Worm (Caenorhabditis elegans) whole organism, young adult: Measurements from ENCODE around the gene twk-45.

Experiments used
- B0261.1 ChIP-seq: sonication (generic microtip); optimal IDR thresholded peaks from 2 replicates; lab custom pipeline; 2016; ENCODE audit warnings: mild to moderate bottlenecking, missing genetic modification characterization, moderate library complexity, missing compliant biosample characterization
- B0336.3 ChIP-seq: fragments of 200-800 bp; sonication (Bioruptor generic); IDR thresholded peaks from 2 replicates; pipeline ENCODE4 v1.3.6; 2022; ENCODE audit warnings: missing genetic modification characterization, missing compliant biosample characterization
- C17E4.6 ChIP-seq: fragments of 200-800 bp; sonication (Bioruptor generic); IDR thresholded peaks from 2 replicates; pipeline ENCODE4 v1.3.6; 2022; ENCODE audit warnings: missing genetic modification reagents, missing genetic modification characterization, missing compliant biosample characterization
- F22D6.2 ChIP-seq: sonication (generic microtip); optimal IDR thresholded peaks from 2 replicates; lab custom pipeline; 2016; ENCODE audit warnings: mild to moderate bottlenecking, missing genetic modification characterization, missing compliant biosample characterization
- F33H1.4 ChIP-seq: fragments of 200-800 bp; sonication (Bioruptor generic); IDR thresholded peaks from 2 replicates; pipeline ENCODE4 v1.3.6; 2022; ENCODE audit warnings: missing genetic modification reagents, missing genetic modification characterization, missing compliant biosample characterization
- F49E8.2 ChIP-seq: sonication (generic microtip); optimal IDR thresholded peaks from 3 replicates; lab custom pipeline; 2017; ENCODE audit warnings: missing genetic modification characterization, mild to moderate bottlenecking, missing compliant biosample characterization, antibody characterized with exemption, moderate library complexity; ENCODE audit not compliant: insufficient read depth
- F57C9.4 ChIP-seq: sonication (generic microtip); optimal IDR thresholded peaks from 2 replicates; lab custom pipeline; 2017; ENCODE audit warnings: mild to moderate bottlenecking, missing genetic modification characterization, missing compliant biosample characterization
- T26A5.8 ChIP-seq: sonication (generic microtip); optimal IDR thresholded peaks from 2 replicates; lab custom pipeline; 2016; ENCODE audit warnings: missing genetic modification characterization, missing compliant biosample characterization
- Y67H2A.10 ChIP-seq: fragments of 200-800 bp; sonication (Bioruptor generic); conservative IDR thresholded peaks from 2 replicates; pipeline ENCODE4 v1.3.6; 2022; ENCODE audit warnings: missing genetic modification reagents, missing genetic modification characterization, missing compliant biosample characterization
- ama-1 ChIP-seq, 3 experiments: fragments of 150-350 bp in 1 of 3; sonication (generic microtip) in 2 of 3; optimal IDR thresholded peaks; 2 replicates each; lab custom pipeline; 2014 to 2018; ENCODE audit warnings: missing biosample characterization in 2 of 3, missing genetic modification characterization in 2 of 3, missing genetic modification reagents in 2 of 3
- atf-7 ChIP-seq: sonication (generic microtip); optimal IDR thresholded peaks from 2 replicates; lab custom pipeline; 2017; ENCODE audit warnings: mild to moderate bottlenecking, missing genetic modification characterization, missing compliant biosample characterization
- attf-6 ChIP-seq: fragments of 200-800 bp; sonication (Bioruptor generic); IDR thresholded peaks from 2 replicates; pipeline ENCODE4 v1.3.6; 2022; ENCODE audit warnings: missing genetic modification reagents, missing genetic modification characterization, missing compliant biosample characterization
- bed-2 ChIP-seq: fragments of 200-800 bp; sonication (Bioruptor generic); IDR thresholded peaks from 2 replicates; pipeline ENCODE4 v1.3.6; 2022; ENCODE audit warnings: missing genetic modification reagents, missing genetic modification characterization, missing compliant biosample characterization
- cebp-1 ChIP-seq, 2 experiments: fragments of 200-800 bp in 1 of 2; sonication (Bioruptor generic) in 1 of 2; sonication (generic microtip) in 1 of 2; IDR thresholded peaks in 1 of 2; optimal IDR thresholded peaks in 1 of 2; 2 replicates each; pipeline versions ENCODE4 v1.3.6 to Lab custom; 2017 to 2022; ENCODE audit warnings: missing compliant biosample characterization in 2 of 2, missing genetic modification characterization in 2 of 2, mild to moderate bottlenecking in 1 of 2, missing genetic modification reagents in 1 of 2, moderate library complexity in 1 of 2
- cebp-2 ChIP-seq: fragments of 200-800 bp; sonication (Bioruptor generic); IDR thresholded peaks from 2 replicates; pipeline ENCODE4 v1.3.6; 2022; ENCODE audit warnings: missing genetic modification characterization, missing compliant biosample characterization
- ceh-40 ChIP-seq: fragments of 200-800 bp; sonication (Bioruptor generic); IDR thresholded peaks from 2 replicates; pipeline ENCODE4 v1.3.6; 2022; ENCODE audit warnings: missing genetic modification characterization, missing compliant biosample characterization
- ceh-79 ChIP-seq: sonication (generic microtip); optimal IDR thresholded peaks from 2 replicates; lab custom pipeline; 2017; ENCODE audit warnings: mild to moderate bottlenecking, missing genetic modification characterization, missing compliant biosample characterization
- chd-7 ChIP-seq: sonication (generic microtip); optimal IDR thresholded peaks from 2 replicates; lab custom pipeline; 2016; ENCODE audit warnings: mild to moderate bottlenecking, missing genetic modification characterization, moderate library complexity, missing compliant biosample characterization
- efl-1 ChIP-seq: fragments of 150-350 bp; optimal IDR thresholded peaks from 2 replicates; lab custom pipeline; 2014; ENCODE audit warnings: missing biosample characterization, missing genetic modification reagents, missing genetic modification characterization
- egl-44 ChIP-seq: fragments of 200-800 bp; sonication (Bioruptor generic); IDR thresholded peaks from 2 replicates; pipeline ENCODE4 v1.3.6; 2022; ENCODE audit warnings: missing genetic modification reagents, missing genetic modification characterization, missing compliant biosample characterization
- egrh-3 ChIP-seq: fragments of 200-800 bp; sonication (Bioruptor generic); IDR thresholded peaks from 2 replicates; pipeline ENCODE4 v1.3.6; 2022; ENCODE audit warnings: missing genetic modification reagents, missing genetic modification characterization, missing compliant biosample characterization
- fkh-3 ChIP-seq: sonication (generic microtip); optimal IDR thresholded peaks from 2 replicates; lab custom pipeline; 2016; ENCODE audit warnings: mild to moderate bottlenecking, missing genetic modification characterization, missing compliant biosample characterization
- him-1 ChIP-seq: sonication (generic microtip); optimal IDR thresholded peaks from 2 replicates; lab custom pipeline; 2016; ENCODE audit warnings: missing genotype, missing genetic modification reagents, missing genetic modification characterization, missing compliant biosample characterization
- hrde-1 ChIP-seq: sonication (generic microtip); optimal IDR thresholded peaks from 2 replicates; lab custom pipeline; 2016; ENCODE audit warnings: missing genetic modification characterization, mild to moderate bottlenecking, missing compliant biosample characterization, moderate library complexity, missing genotype, missing genetic modification reagents, borderline replicate concordance
- hsf-1 ChIP-seq: fragments of 200-800 bp; sonication (Bioruptor generic); IDR thresholded peaks from 2 replicates; pipeline ENCODE4 v1.3.6; 2022; ENCODE audit warnings: missing genetic modification reagents, missing genetic modification characterization, missing compliant biosample characterization
- lag-1 ChIP-seq: fragments of 200-800 bp; sonication (Bioruptor generic); IDR thresholded peaks from 2 replicates; pipeline ENCODE4 v1.3.6; 2022; ENCODE audit warnings: missing genetic modification reagents, missing genetic modification characterization, missing compliant biosample characterization
- lin-35 ChIP-seq, 3 experiments: fragments of 150-350 bp in 2 of 3; sonication (generic microtip) in 1 of 3; optimal IDR thresholded peaks; 2 replicates each; lab custom pipeline; 2014 to 2018; ENCODE audit warnings: missing biosample characterization in 3 of 3, missing genetic modification characterization in 3 of 3, missing genetic modification reagents in 3 of 3
- lin-54 ChIP-seq: fragments of 200-800 bp; sonication (Bioruptor generic); optimal IDR thresholded peaks from 2 replicates; lab custom pipeline; 2018; ENCODE audit warnings: mild to moderate bottlenecking, missing genetic modification characterization, missing compliant biosample characterization
- lsl-1 ChIP-seq: fragments of 200-800 bp; sonication (Bioruptor generic); optimal IDR thresholded peaks from 2 replicates; lab custom pipeline; 2018; ENCODE audit warnings: mild to moderate bottlenecking, missing genetic modification characterization, moderate library complexity, missing compliant biosample characterization
- lsy-27 ChIP-seq: sonication (generic microtip); optimal IDR thresholded peaks from 2 replicates; lab custom pipeline; 2017; ENCODE audit warnings: missing genetic modification characterization, mild to moderate bottlenecking, missing compliant biosample characterization, antibody characterized with exemption, missing genotype, borderline replicate concordance; ENCODE audit not compliant: insufficient read depth
- madf-6 ChIP-seq: fragments of 200-800 bp; sonication (Bioruptor generic); IDR thresholded peaks from 2 replicates; pipeline ENCODE4 v1.3.6; 2022; ENCODE audit warnings: missing genetic modification reagents, missing genetic modification characterization, missing compliant biosample characterization
- madf-8 ChIP-seq: fragments of 200-800 bp; sonication (Bioruptor generic); conservative IDR thresholded peaks from 2 replicates; pipeline ENCODE4 v1.3.6; 2022; ENCODE audit warnings: missing genetic modification reagents, missing genetic modification characterization, missing compliant biosample characterization
- mcd-1 ChIP-seq: fragments of 200-800 bp; sonication (Bioruptor generic); IDR thresholded peaks from 2 replicates; pipeline ENCODE4 v1.3.6; 2022; ENCODE audit warnings: missing genetic modification reagents, missing genetic modification characterization, missing compliant biosample characterization
- mel-28 ChIP-seq: sonication (generic microtip); optimal IDR thresholded peaks from 2 replicates; lab custom pipeline; 2016; ENCODE audit warnings: borderline replicate concordance, mild to moderate bottlenecking, missing genetic modification characterization, missing compliant biosample characterization
- mes-4 ChIP-seq: sonication (generic microtip); optimal IDR thresholded peaks from 2 replicates; lab custom pipeline; 2016; ENCODE audit warnings: missing genotype, missing genetic modification characterization, missing compliant biosample characterization
- mxl-1 ChIP-seq: sonication (generic microtip); optimal IDR thresholded peaks from 2 replicates; lab custom pipeline; 2016; ENCODE audit warnings: missing genetic modification characterization, missing compliant biosample characterization
- nhr-27 ChIP-seq: fragments of 200-800 bp; sonication (Bioruptor generic); optimal IDR thresholded peaks from 2 replicates; lab custom pipeline; 2018; ENCODE audit warnings: mild to moderate bottlenecking, missing genetic modification characterization, moderate library complexity, missing compliant biosample characterization
- pbrm-1 ChIP-seq: fragments of 200-800 bp; sonication (Bioruptor generic); IDR thresholded peaks from 2 replicates; pipeline ENCODE4 v1.3.6; 2022; ENCODE audit warnings: missing genetic modification reagents, missing genetic modification characterization, missing compliant biosample characterization
- pha-4 ChIP-seq: fragments of 150-350 bp; sonication (generic microtip); optimal IDR thresholded peaks from 2 replicates; lab custom pipeline; 2014; ENCODE audit warnings: missing biosample characterization, missing genetic modification reagents, missing genetic modification characterization
- rec-8 ChIP-seq, 2 experiments: sonication (generic microtip); optimal IDR thresholded peaks; 2 replicates each; lab custom pipeline; 2016; ENCODE audit warnings: mild to moderate bottlenecking in 2 of 2, missing genetic modification characterization in 2 of 2, missing genetic modification reagents in 2 of 2, missing genotype in 2 of 2, missing biosample characterization in 1 of 2, missing compliant biosample characterization in 1 of 2, moderate library complexity in 1 of 2
- snpc-3.4 ChIP-seq: sonication (generic microtip); optimal IDR thresholded peaks from 2 replicates; lab custom pipeline; 2017; ENCODE audit warnings: missing genetic modification characterization, mild to moderate bottlenecking, missing compliant biosample characterization, antibody characterized with exemption, moderate library complexity, missing genotype, missing genetic modification reagents
- xnd-1 ChIP-seq: sonication (generic microtip); optimal IDR thresholded peaks from 2 replicates; lab custom pipeline; 2016; ENCODE audit warnings: missing genotype, missing genetic modification reagents, missing genetic modification characterization, missing compliant biosample characterization
- ztf-28 ChIP-seq: fragments of 200-800 bp; sonication (Bioruptor generic); IDR thresholded peaks from 2 replicates; pipeline ENCODE4 v1.3.6; 2022; ENCODE audit warnings: missing genetic modification reagents, missing genetic modification characterization, missing compliant biosample characterization

Gene twk-45

DNA sequence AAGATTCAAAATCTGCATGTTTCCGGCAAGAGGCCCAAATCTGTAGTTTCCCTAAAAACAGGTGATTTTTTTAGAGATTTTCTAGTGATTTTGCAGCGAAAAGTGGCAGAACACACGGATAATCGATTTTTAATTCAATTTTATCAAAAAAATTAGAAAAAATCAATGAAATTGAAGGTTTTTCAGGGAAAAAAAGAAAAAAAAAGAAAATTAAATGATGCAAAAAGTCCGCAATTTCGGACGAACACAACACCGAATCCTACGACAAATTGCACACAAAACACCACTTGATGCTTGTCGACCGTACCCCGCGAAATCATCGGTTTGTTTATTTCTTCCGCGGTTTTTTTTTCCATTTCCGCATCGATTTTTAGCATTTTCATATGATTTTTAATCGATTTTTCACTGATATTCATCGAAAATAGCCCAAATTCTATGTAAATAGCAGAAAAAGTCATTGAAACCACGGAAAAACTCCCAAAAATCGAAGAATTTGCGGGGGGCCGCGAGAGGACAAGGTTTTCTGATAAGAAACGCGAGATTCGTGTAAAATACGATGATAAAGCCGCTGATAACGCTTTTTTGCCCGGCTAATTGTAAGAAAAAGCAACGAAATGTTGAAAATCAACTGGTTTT, 13.3 kb upstream of the twk-45 start, which contains the start of gene tufm-1 (continued):
- no peak for TF ChIP-seq cebp-1 (GFP tag; IDR thresholded peaks at IDR 0.05; lab: Robert Waterston, UW)
- peak; percentile 11 for TF ChIP-seq cebp-1 (tag; optimal IDR thresholded peaks at IDR 0.05; lab: Kevin White, UChicago)
- TF ChIP-seq xnd-1 (tag; lab: Kevin White, UChicago), result peak; percentile 30
- TF ChIP-seq lin-54 (GFP tag; lab: Kevin White, UChicago), result peak; percentile 19
- no peak for TF ChIP-seq rec-8 (tag; optimal IDR thresholded peaks at IDR 0.05; lab: Kevin White, UChicago)
- peak; percentile 39 for TF ChIP-seq madf-8 (GFP tag; lab: Robert Waterston, UW)
- peak; percentile 71 for TF ChIP-seq efl-1 (GFP tag; lab: Kevin White, UChicago)
- TF ChIP-seq F33H1.4 (GFP tag; lab: Robert Waterston, UW), result peak; percentile 53
- no peak for TF ChIP-seq egrh-3
- no peak for TF ChIP-seq ceh-79 (tag; lab: Kevin White, UChicago)
- TF ChIP-seq madf-6 (GFP tag; lab: Robert Waterston, UW), result peak; percentile 82
- TF ChIP-seq ztf-28 (GFP tag; lab: Robert Waterston, UW), result 0 out of 2 replicates have a peak, but pooled peaks have one; percentile 19

DNA sequence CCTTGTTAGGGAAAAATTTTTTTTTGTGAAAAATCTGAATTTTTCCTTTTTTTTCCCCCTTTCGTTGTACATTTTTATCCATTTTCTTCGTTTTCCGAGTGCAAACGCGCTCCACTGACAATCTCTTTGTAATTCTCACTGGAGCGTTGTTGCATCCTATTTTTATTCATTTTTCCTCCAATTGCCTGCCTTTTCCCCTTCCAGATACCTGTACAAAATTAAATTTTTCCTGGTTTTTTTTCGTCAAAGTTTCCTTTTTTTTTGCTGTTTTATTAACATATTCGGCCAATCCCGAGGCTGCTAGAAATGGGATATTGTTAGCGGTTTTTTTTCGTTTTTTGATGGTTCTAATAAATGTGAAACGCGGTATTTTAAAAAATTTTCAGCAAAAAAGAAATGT, 9.7 kb upstream of the twk-45 start:
- TF ChIP-seq B0336.3 (GFP tag; lab: Robert Waterston, UW) (peak; percentile 67; the same call in 1 of the 2 replicates), ceh-40 (GFP tag; lab: Robert Waterston, UW) (0 out of 2 replicates have a peak, but pooled peaks have one; percentile 17), atf-7 (tag; lab: Kevin White, UChicago) (peak; percentile 57), chd-7 (tag; lab: Kevin White, UChicago) (peak; percentile 82), mel-28 (tag; lab: Kevin White, UChicago) (no peak), egl-44 (GFP tag; lab: Robert Waterston, UW) (no peak), fkh-3 (tag; lab: Kevin White, UChicago) (peak; percentile 52), F22D6.2 (tag; lab: Kevin White, UChicago) (no peak), ceh-79 (tag; lab: Kevin White, UChicago) (peak; percentile 85), mxl-1 (peak; percentile 18), snpc-3.4 (tag; lab: Kevin White, UChicago) (no peak), F57C9.4 (tag; lab: Kevin White, UChicago) (peak; percentile 45), lin-35 (GFP tag; optimal IDR thresholded peaks at IDR 0.05; lab: Kevin White, UChicago) (peak in 1 of 3 experiments; percentile 27), xnd-1 (tag; lab: Kevin White, UChicago) (peak; percentile 7), C17E4.6 (GFP tag; lab: Robert Waterston, UW) (0 out of 2 replicates have a peak, but pooled peaks have one; percentile 26), T26A5.8 (peak; percentile 19), lsl-1 (GFP tag; lab: Kevin White, UChicago) (peak; percentile 19), F49E8.2 (tag; lab: Kevin White, UChicago) (peak; percentile 69), hrde-1 (tag; lab: Kevin White, UChicago) (peak; percentile 94), B0261.1 (tag; lab: Kevin White, UChicago) (peak; percentile 4), mes-4 (tag; lab: Kevin White, UChicago) (peak; percentile 48), rec-8 (tag; optimal IDR thresholded peaks at IDR 0.05; lab: Kevin White, UChicago) (peak in 1 of 2 experiments; percentile 15), him-1 (tag; lab: Kevin White, UChicago) (peak; percentile 84), attf-6 (0 out of 2 replicates have a peak, but pooled peaks have one; percentile 13), hsf-1 (GFP tag; lab: Robert Waterston, UW) (0 out of 2 replicates have a peak, but pooled peaks have one; percentile 34), nhr-27 (peak; percentile 49), mcd-1 (peak; percentile 65), lsy-27 (tag; lab: Kevin White, UChicago) (no peak), madf-6 (GFP tag; lab: Robert Waterston, UW) (peak; percentile 38), cebp-2 (no peak), Y67H2A.10 (GFP tag; lab: Robert Waterston, UW) (no peak), pbrm-1 (GFP tag; lab: Robert Waterston, UW) (peak; percentile 52), lag-1 (GFP tag; lab: Robert Waterston, UW) (no peak), ama-1 (optimal IDR thresholded peaks at IDR 0.05; lab: Kevin White, UChicago) (no peak), ama-1 (GFP tag; optimal IDR thresholded peaks at IDR 0.05; lab: Kevin White, UChicago) (peak in 1 of 2 experiments; percentile 14), pha-4 (tag; lab: Kevin White, UChicago) (no peak), bed-2 (GFP tag; lab: Robert Waterston, UW) (no peak)
